Worm (Caenorhabditis elegans) whole organism, L4 larva: ENCODE data around the gene srlf-33.

ENCODE experiments used
- F10B5.3 ChIP-seq: sonication (generic microtip); optimal IDR thresholded peaks from 2 replicates; lab custom pipeline; 2016; ENCODE audit warnings: mild to moderate bottlenecking, missing genetic modification characterization, missing compliant biosample characterization
- F37D6.2 ChIP-seq: sonication (generic microtip); optimal IDR thresholded peaks from 2 replicates; lab custom pipeline; 2016; ENCODE audit warnings: mild to moderate bottlenecking, missing genetic modification characterization, missing compliant biosample characterization
- F44E2.7 ChIP-seq: fragments of 200-800 bp; sonication (Bioruptor generic); IDR thresholded peaks from 2 replicates; pipeline ENCODE4 v2.1.2; 2022; ENCODE audit warnings: missing genetic modification characterization, missing compliant biosample characterization
- T26A8.4 ChIP-seq: fragments of 200-800 bp; sonication (Bioruptor generic); IDR thresholded peaks from 2 replicates; pipeline ENCODE4 v1.3.6; 2022; ENCODE audit warnings: missing genetic modification characterization, missing compliant biosample characterization
- Y105C5A.15 ChIP-seq: fragments of 200-800 bp; sonication (Bioruptor generic); IDR thresholded peaks from 2 replicates; pipeline ENCODE4 v1.3.6; 2022; ENCODE audit warnings: missing genetic modification characterization, missing compliant biosample characterization
- Y48G9A.11 ChIP-seq: fragments of 200-800 bp; sonication (Bioruptor generic); IDR thresholded peaks from 2 replicates; pipeline ENCODE4 v1.3.6; 2022; ENCODE audit warnings: missing genetic modification reagents, missing genetic modification characterization, missing compliant biosample characterization
- aha-1 ChIP-seq: fragments of 150-350 bp; peaks from one replicate; lab custom pipeline; 2014; ENCODE audit warnings: missing biosample characterization, missing genetic modification characterization
- aly-2 ChIP-seq: sonication (generic microtip); optimal IDR thresholded peaks from 2 replicates; lab custom pipeline; 2018; ENCODE audit warnings: missing biosample characterization, missing genetic modification characterization
- ceh-82 ChIP-seq: sonication (generic microtip); optimal IDR thresholded peaks from 2 replicates; lab custom pipeline; 2017; ENCODE audit warnings: missing biosample characterization, missing genetic modification characterization
- ces-1 ChIP-seq: fragments of 150-350 bp; sonication (generic microtip); optimal IDR thresholded peaks from 4 replicates; lab custom pipeline; 2014; ENCODE audit warnings: missing biosample characterization, missing genetic modification reagents, missing genetic modification characterization
- cey-2 ChIP-seq: sonication (generic microtip); optimal IDR thresholded peaks from 3 replicates; lab custom pipeline; 2017; ENCODE audit warnings: missing genetic modification characterization, mild to moderate bottlenecking, missing compliant biosample characterization, antibody characterized with exemption, borderline replicate concordance; ENCODE audit not compliant: insufficient read depth
- daf-16 ChIP-seq, 3 experiments: sonication (generic microtip); optimal IDR thresholded peaks; 2 replicates each; lab custom pipeline; 2016 to 2017; ENCODE audit warnings: missing genetic modification characterization in 3 of 3, missing genetic modification reagents in 3 of 3, mild to moderate bottlenecking in 2 of 3, missing compliant biosample characterization in 2 of 3, missing biosample characterization in 1 of 3, moderate library complexity in 1 of 3
- daf-19 ChIP-seq: fragments of 200-800 bp; sonication (Bioruptor generic); conservative IDR thresholded peaks from 2 replicates; pipeline ENCODE4 v1.3.6; 2022; ENCODE audit warnings: missing genetic modification characterization, missing compliant biosample characterization
- dmd-6 ChIP-seq: fragments of 200-800 bp; sonication (Bioruptor generic); IDR thresholded peaks from 2 replicates; pipeline ENCODE4 v1.3.6; 2022; ENCODE audit warnings: missing genetic modification reagents, missing genetic modification characterization, missing compliant biosample characterization
- duxl-1 ChIP-seq: sonication (generic microtip); optimal IDR thresholded peaks from 2 replicates; lab custom pipeline; 2016; ENCODE audit warnings: mild to moderate bottlenecking, missing genetic modification characterization, moderate library complexity, missing compliant biosample characterization; ENCODE audit not compliant: poor library complexity
- fkh-10 ChIP-seq: fragments of 150-350 bp; optimal IDR thresholded peaks from 2 replicates; lab custom pipeline; 2014; ENCODE audit warnings: missing biosample characterization, missing genetic modification reagents, missing genetic modification characterization
- gei-8 ChIP-seq: fragments of 200-800 bp; sonication (Bioruptor generic); optimal IDR thresholded peaks from 2 replicates; lab custom pipeline; 2018; ENCODE audit warnings: mild to moderate bottlenecking, missing genetic modification characterization, missing compliant biosample characterization
- hlh-11 ChIP-seq: fragments of 200-800 bp; sonication (Bioruptor generic); optimal IDR thresholded peaks from 2 replicates; lab custom pipeline; 2018; ENCODE audit warnings: mild to moderate bottlenecking, missing genetic modification characterization, missing compliant biosample characterization
- hlh-30 ChIP-seq: sonication (generic microtip); optimal IDR thresholded peaks from 2 replicates; lab custom pipeline; 2017; ENCODE audit warnings: antibody characterized with exemption, mild to moderate bottlenecking, missing genetic modification characterization, missing compliant biosample characterization; ENCODE audit not compliant: insufficient read depth
- jun-1 ChIP-seq: fragments of 150-350 bp; optimal IDR thresholded peaks from 2 replicates; lab custom pipeline; 2014; ENCODE audit warnings: missing biosample characterization, missing genetic modification reagents, missing genetic modification characterization
- lin-1 ChIP-seq: fragments of 200-800 bp; sonication (Bioruptor generic); IDR thresholded peaks from 2 replicates; pipeline ENCODE4 v1.3.6; 2022; ENCODE audit warnings: missing genetic modification reagents, missing genetic modification characterization, missing compliant biosample characterization
- lin-15B ChIP-seq: fragments of 150-350 bp; sonication (generic microtip); optimal IDR thresholded peaks from 3 replicates; lab custom pipeline; 2014; ENCODE audit warnings: missing biosample characterization, missing genetic modification characterization
- lin-29 ChIP-seq: fragments of 200-800 bp; sonication (Bioruptor generic); IDR thresholded peaks from 2 replicates; pipeline ENCODE4 v1.3.6; 2022; ENCODE audit warnings: missing genetic modification reagents, missing genetic modification characterization, missing compliant biosample characterization
- lsy-2 ChIP-seq, 2 experiments: fragments of 150-350 bp in 1 of 2; sonication (generic microtip) in 1 of 2; optimal IDR thresholded peaks; 2 replicates each; lab custom pipeline; 2014 to 2017; ENCODE audit warnings: missing biosample characterization in 2 of 2, missing genetic modification characterization in 2 of 2
- madf-5 ChIP-seq, 2 experiments: fragments of 200-800 bp; sonication (Bioruptor generic); IDR thresholded peaks; 2 replicates each; pipeline ENCODE4 v1.3.6; 2022; ENCODE audit warnings: missing compliant biosample characterization in 2 of 2, missing genetic modification characterization in 2 of 2
- mdl-1 ChIP-seq, 2 experiments: fragments of 150-350 bp in 1 of 2; sonication (generic microtip) in 1 of 2; optimal IDR thresholded peaks; 2 replicates each; lab custom pipeline; 2014 to 2017; ENCODE audit warnings: missing biosample characterization in 2 of 2, missing genetic modification characterization in 2 of 2
- mxl-3 ChIP-seq: fragments of 200-800 bp; sonication (Bioruptor generic); optimal IDR thresholded peaks from 2 replicates; lab custom pipeline; 2018; ENCODE audit warnings: mild to moderate bottlenecking, missing genetic modification characterization, missing compliant biosample characterization
- nhr-10 ChIP-seq: fragments of 150-350 bp; optimal IDR thresholded peaks from 2 replicates; lab custom pipeline; 2014; ENCODE audit warnings: missing biosample characterization, missing genetic modification characterization
- nhr-111 ChIP-seq: fragments of 200-800 bp; sonication (Bioruptor generic); optimal IDR thresholded peaks from 2 replicates; lab custom pipeline; 2018; ENCODE audit warnings: mild to moderate bottlenecking, missing genetic modification characterization, missing compliant biosample characterization
- nhr-25 ChIP-seq: sonication (generic microtip); optimal IDR thresholded peaks from 2 replicates; lab custom pipeline; 2017; ENCODE audit warnings: missing genetic modification characterization, mild to moderate bottlenecking, missing compliant biosample characterization, antibody characterized with exemption, moderate library complexity, borderline replicate concordance; ENCODE audit not compliant: insufficient read depth
- nhr-28 ChIP-seq: fragments of 150-350 bp; optimal IDR thresholded peaks from 2 replicates; lab custom pipeline; 2014; ENCODE audit warnings: missing biosample characterization, missing genetic modification characterization
- nhr-41 ChIP-seq: fragments of 200-800 bp; sonication (Bioruptor generic); IDR thresholded peaks from 2 replicates; pipeline ENCODE4 v1.3.6; 2022; ENCODE audit warnings: missing genetic modification reagents, missing genetic modification characterization, missing compliant biosample characterization
- nhr-48 ChIP-seq: sonication (generic microtip); optimal IDR thresholded peaks from 2 replicates; lab custom pipeline; 2016; ENCODE audit warnings: mild to moderate bottlenecking, missing genetic modification characterization, missing compliant biosample characterization
- nhr-76 ChIP-seq: fragments of 150-350 bp; optimal IDR thresholded peaks from 2 replicates; lab custom pipeline; 2014; ENCODE audit warnings: missing biosample characterization, missing genetic modification characterization
- pha-4 ChIP-seq, 2 experiments: fragments of 150-350 bp in 1 of 2; fragments of 200-800 bp in 1 of 2; sonication (Bioruptor generic) in 1 of 2; IDR thresholded peaks in 1 of 2; optimal IDR thresholded peaks in 1 of 2; 2 replicates each; pipeline versions ENCODE4 v1.3.6 to Lab custom; 2014 to 2022; ENCODE audit warnings: missing genetic modification characterization in 2 of 2, missing genetic modification reagents in 2 of 2, missing biosample characterization in 1 of 2, missing compliant biosample characterization in 1 of 2
- pqm-1 ChIP-seq: sonication (generic microtip); optimal IDR thresholded peaks from 2 replicates; lab custom pipeline; 2017; ENCODE audit warnings: missing biosample characterization, missing genetic modification characterization
- set-16 ChIP-seq: fragments of 200-800 bp; sonication (Bioruptor generic); IDR thresholded peaks from 2 replicates; pipeline ENCODE4 v1.3.6; 2022; ENCODE audit warnings: missing genetic modification reagents, missing genetic modification characterization, missing compliant biosample characterization
- tra-1 ChIP-seq: fragments of 200-800 bp; sonication (Bioruptor generic); IDR thresholded peaks from 2 replicates; pipeline ENCODE4 v1.3.6; 2022; ENCODE audit warnings: missing genetic modification reagents, missing genetic modification characterization, missing compliant biosample characterization
- unc-62 ChIP-seq, 3 experiments: fragments of 150-350 bp in 1 of 3; sonication (generic microtip); optimal IDR thresholded peaks in 2 of 3; peaks in 1 of 3; 1 replicate in 1 of 3; 2 replicates in 2 of 3; lab custom pipeline; 2014 to 2017; ENCODE audit warnings: missing biosample characterization in 3 of 3, missing genetic modification characterization in 3 of 3, missing genetic modification reagents in 3 of 3, missing genotype in 1 of 3
- zag-1 ChIP-seq: fragments of 150-350 bp; optimal IDR thresholded peaks from 2 replicates; lab custom pipeline; 2014; ENCODE audit warnings: missing biosample characterization, missing genetic modification characterization

Gene srlf-33

DNA sequence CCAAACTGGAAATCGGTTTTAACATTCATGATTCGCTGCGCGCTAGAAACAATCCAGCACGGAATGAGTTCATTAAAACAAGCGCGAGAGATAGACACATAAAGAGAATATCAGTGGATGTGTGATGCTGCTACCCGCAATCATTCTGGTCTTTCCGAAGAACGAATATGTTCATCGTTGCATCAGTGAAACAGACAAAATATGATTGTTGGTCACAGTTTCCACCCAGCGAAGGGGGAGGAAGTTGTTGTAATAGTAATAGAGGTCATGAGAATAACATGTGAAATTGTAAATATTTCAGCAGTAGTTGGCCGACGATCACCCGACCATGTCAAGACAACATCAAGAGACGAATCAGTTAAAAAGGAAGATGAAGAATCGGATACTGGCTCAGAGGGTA is 24.0 kb downstream of the srlf-33 start (continued):
- TF ChIP-seq fkh-10 (GFP tag; lab: Kevin White, UChicago): no peak
- no peak for TF ChIP-seq tra-1 (GFP tag; lab: Robert Waterston, UW)
- TF ChIP-seq mdl-1 (tag; optimal IDR thresholded peaks at IDR 0.05; lab: Kevin White, UChicago): peak in 1 of 2 experiments; percentile 70
- TF ChIP-seq Y48G9A.11 (GFP tag; lab: Robert Waterston, UW): no peak

- TF ChIP-seq zag-1 (tag; lab: Kevin White, UChicago) (no peak), unc-62 (GFP tag; optimal IDR thresholded peaks at IDR 0.05 in 1 of 2; lab: Kevin White, UChicago) (peak in 1 of 2 experiments; percentile 90), unc-62 (tag; optimal IDR thresholded peaks at IDR 0.05; lab: Kevin White, UChicago) (no peak), lin-1 (GFP tag; lab: Robert Waterston, UW) (no peak)
Observed at ce11 chrIV:11900399-11900798, 24.8 kb downstream of the srlf-33 start.

DNA sequence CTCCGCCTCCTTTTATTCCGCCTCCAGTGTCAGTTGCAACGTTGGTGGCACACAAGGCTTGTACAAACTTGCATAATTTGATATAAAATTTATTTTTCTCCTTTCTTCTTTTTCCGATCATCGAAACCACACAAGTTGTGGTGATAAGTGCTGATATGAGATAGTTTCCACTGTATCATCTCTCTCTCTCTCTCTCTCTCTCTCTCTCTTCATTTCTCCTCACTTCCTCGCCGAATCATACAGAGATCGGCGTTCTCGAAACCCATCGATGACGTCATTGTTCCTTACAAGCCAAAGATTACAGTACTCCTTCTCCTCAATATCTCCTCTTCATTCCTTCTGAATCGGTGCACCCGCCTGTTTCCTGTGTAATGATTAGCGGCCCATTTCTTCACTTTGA is 25.9 kb downstream of the srlf-33 start, which contains the start of gene nhr-43:
Gene nhr-43 (plus strand): TSS at position 233 of the 400 bp plus-strand sequence.
- TF ChIP-seq gei-8 (GFP tag; lab: Kevin White, UChicago) (no peak), nhr-10 (tag; lab: Kevin White, UChicago) (peak; percentile 33), nhr-48 (peak; percentile 68), nhr-28 (tag; lab: Kevin White, UChicago) (peak; percentile 42), lsy-2 (tag; optimal IDR thresholded peaks at IDR 0.05; lab: Kevin White, UChicago) (peak in 1 of 2 experiments; percentile 42), hlh-11 (tag; lab: Kevin White, UChicago) (peak; percentile 52), pha-4 (GFP tag; IDR thresholded peaks at IDR 0.05; lab: Robert Waterston, UW) (no peak), pha-4 (tag; optimal IDR thresholded peaks at IDR 0.05; lab: Kevin White, UChicago) (no peak), tra-1 (GFP tag; lab: Robert Waterston, UW) (0 out of 2 replicates have a peak, but pooled peaks have one; percentile 10), fkh-10 (GFP tag; lab: Kevin White, UChicago) (no peak), daf-16 (GFP tag; optimal IDR thresholded peaks at IDR 0.05; lab: Kevin White, UChicago) (no peak), daf-16 (tag; optimal IDR thresholded peaks at IDR 0.05; lab: Kevin White, UChicago) (no peak), aha-1 (tag; lab: Kevin White, UChicago) (peak; percentile 8), F44E2.7 (GFP tag; lab: Robert Waterston, UW) (no peak)
- TF ChIP-seq, all 104 proteins: peak for 7

DNA sequence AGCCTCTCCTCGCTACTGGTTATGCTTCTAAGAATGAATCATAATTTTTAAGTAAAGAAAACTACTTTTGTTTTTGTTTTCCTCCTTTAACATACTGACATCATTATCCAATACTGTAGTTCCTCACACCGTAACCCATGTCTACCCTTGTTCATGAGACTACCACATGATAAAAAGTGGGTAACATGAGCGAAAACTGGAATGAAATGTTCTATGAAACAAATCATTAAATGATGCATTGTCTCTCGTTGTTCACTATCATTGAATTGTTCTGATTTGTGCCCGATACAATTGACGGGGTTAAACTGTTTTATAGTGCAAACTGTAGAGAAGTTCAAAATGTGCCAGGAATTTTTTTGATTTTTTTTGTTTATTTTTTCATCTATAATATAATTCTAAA is 27.5 kb downstream of the srlf-33 start:
- TF ChIP-seq nhr-48 (peak; percentile 70), hlh-11 (tag; lab: Kevin White, UChicago) (peak; percentile 53), gei-8 (GFP tag; lab: Kevin White, UChicago) (no peak), mdl-1 (tag; optimal IDR thresholded peaks at IDR 0.05; lab: Kevin White, UChicago) (peak in 1 of 2 experiments; percentile 44), F37D6.2 (no peak), mxl-3 (peak; percentile 41), pqm-1 (peak; percentile 24), hlh-30 (tag; lab: Kevin White, UChicago) (peak; percentile 85), cey-2 (tag; lab: Kevin White, UChicago) (peak; percentile 8), nhr-28 (tag; lab: Kevin White, UChicago) (peak; percentile 87), dmd-6 (GFP tag; lab: Robert Waterston, UW) (peak; percentile 71), Y105C5A.15 (GFP tag; lab: Robert Waterston, UW) (no peak), madf-5 (GFP tag; IDR thresholded peaks at IDR 0.05; lab: Robert Waterston, UW) (no peak), nhr-25 (tag; lab: Kevin White, UChicago) (no peak), lin-29 (no peak), lsy-2 (tag; optimal IDR thresholded peaks at IDR 0.05; lab: Kevin White, UChicago) (peak in 1 of 2 experiments; percentile 67), nhr-76 (tag; lab: Kevin White, UChicago) (no peak), aha-1 (tag; lab: Kevin White, UChicago) (peak; percentile 91), unc-62 (GFP tag; optimal IDR thresholded peaks at IDR 0.05 in 1 of 2; lab: Kevin White, UChicago) (peak in 1 of 2 experiments; percentile 85), unc-62 (tag; optimal IDR thresholded peaks at IDR 0.05; lab: Kevin White, UChicago) (no peak)

ce11 chrIV:11893336-11893735 is 31.9 kb downstream of the srlf-33 start:
- TF ChIP-seq set-16 (no peak), duxl-1 (tag; lab: Kevin White, UChicago) (no peak), T26A8.4 (GFP tag; lab: Robert Waterston, UW) (no peak), ces-1 (no peak), lin-15B (tag; lab: Kevin White, UChicago) (no peak), F10B5.3 (tag; lab: Kevin White, UChicago) (no peak), Y105C5A.15 (GFP tag; lab: Robert Waterston, UW) (no peak), nhr-111 (no peak), nhr-41 (GFP tag; lab: Robert Waterston, UW) (no peak), aly-2 (tag; lab: Kevin White, UChicago) (no peak), ceh-82 (tag; lab: Kevin White, UChicago) (no peak), F37D6.2 (no peak), jun-1 (tag; lab: Kevin White, UChicago) (no peak), daf-19 (no peak)
